Worm (Caenorhabditis elegans) whole organism, L3 larva: ENCODE data around the gene F56D6.13.
A peak's percentile ranks its signal among the peaks of the same experiment; 100 is the strongest.

Experiments
- R02D3.7 ChIP-seq: fragments of 150-350 bp; optimal IDR thresholded peaks from 2 replicates; lab custom pipeline; 2014; ENCODE audit warnings: missing biosample characterization, missing genetic modification characterization
- ZK546.5 ChIP-seq: sonication (generic microtip); optimal IDR thresholded peaks from 2 replicates; lab custom pipeline; 2017; ENCODE audit warnings: missing biosample characterization, missing genetic modification characterization
- aly-2 ChIP-seq: fragments of 150-350 bp; optimal IDR thresholded peaks from 2 replicates; lab custom pipeline; 2014; ENCODE audit warnings: missing biosample characterization, missing genetic modification characterization
- ama-1 ChIP-seq: fragments of 150-350 bp; optimal IDR thresholded peaks from 2 replicates; lab custom pipeline; 2018
- ceh-16 ChIP-seq: sonication (generic microtip); optimal IDR thresholded peaks from 2 replicates; lab custom pipeline; 2017; ENCODE audit warnings: missing biosample characterization, missing genetic modification characterization
- ceh-28 ChIP-seq: fragments of 150-350 bp; optimal IDR thresholded peaks from 2 replicates; lab custom pipeline; 2014; ENCODE audit warnings: missing biosample characterization, missing genetic modification reagents, missing genetic modification characterization
- ceh-82 ChIP-seq: fragments of 150-350 bp; optimal IDR thresholded peaks from 2 replicates; lab custom pipeline; 2014; ENCODE audit warnings: missing biosample characterization, missing genetic modification characterization
- ceh-9 ChIP-seq: sonication (generic microtip); optimal IDR thresholded peaks from 2 replicates; lab custom pipeline; 2018; ENCODE audit warnings: missing biosample characterization, missing genetic modification characterization
- daf-12 ChIP-seq: fragments of 150-350 bp; optimal IDR thresholded peaks from 2 replicates; lab custom pipeline; 2014; ENCODE audit warnings: missing biosample characterization, missing genetic modification reagents, missing genetic modification characterization
- egl-5 ChIP-seq: fragments of 150-350 bp; optimal IDR thresholded peaks from 2 replicates; lab custom pipeline; 2017; ENCODE audit warnings: missing biosample characterization, missing genetic modification reagents, missing genetic modification characterization, inconsistent platforms
- elt-1 ChIP-seq: fragments of 150-350 bp; optimal IDR thresholded peaks from 2 replicates; lab custom pipeline; 2014; ENCODE audit warnings: missing biosample characterization, missing genetic modification characterization
- elt-2 ChIP-seq: sonication (generic microtip); optimal IDR thresholded peaks from 2 replicates; lab custom pipeline; 2016; ENCODE audit warnings: missing genetic modification reagents, mild to moderate bottlenecking, missing genetic modification characterization, missing compliant biosample characterization
- elt-3 ChIP-seq, 3 experiments: fragments of 150-350 bp in 1 of 3; sonication (generic microtip) in 2 of 3; optimal IDR thresholded peaks; 2 replicates in 2 of 3; 4 replicates in 1 of 3; lab custom pipeline; 2014 to 2017; ENCODE audit warnings: missing biosample characterization in 3 of 3, missing genetic modification characterization in 3 of 3
- eor-1 ChIP-seq, 2 experiments: fragments of 150-350 bp; optimal IDR thresholded peaks; 2 replicates each; lab custom pipeline; 2014 to 2018; ENCODE audit warnings: missing biosample characterization in 2 of 2, missing genetic modification characterization in 2 of 2
- fkh-2 ChIP-seq: fragments of 150-350 bp; optimal IDR thresholded peaks from 2 replicates; lab custom pipeline; 2014; ENCODE audit warnings: missing biosample characterization, missing genetic modification reagents, missing genetic modification characterization
- fos-1 ChIP-seq: fragments of 150-350 bp; optimal IDR thresholded peaks from 2 replicates; lab custom pipeline; 2014; ENCODE audit warnings: missing biosample characterization, missing genetic modification characterization
- hmg-11 ChIP-seq: sonication (generic microtip); optimal IDR thresholded peaks from 2 replicates; lab custom pipeline; 2016; ENCODE audit warnings: missing genetic modification characterization, missing compliant biosample characterization
- jun-1 ChIP-seq: fragments of 150-350 bp; optimal IDR thresholded peaks from 2 replicates; lab custom pipeline; 2014; ENCODE audit warnings: missing biosample characterization, missing genetic modification reagents, missing genetic modification characterization
- lin-15B ChIP-seq: fragments of 150-350 bp; optimal IDR thresholded peaks from 2 replicates; lab custom pipeline; 2014; ENCODE audit warnings: missing biosample characterization, missing genetic modification characterization
- lin-39 ChIP-seq: fragments of 150-350 bp; optimal IDR thresholded peaks from 2 replicates; lab custom pipeline; 2018; ENCODE audit warnings: missing biosample characterization, missing genetic modification reagents, missing genetic modification characterization
- lsy-12 ChIP-seq: sonication (generic microtip); optimal IDR thresholded peaks from 2 replicates; lab custom pipeline; 2016; ENCODE audit warnings: mild to moderate bottlenecking, missing genetic modification characterization, missing compliant biosample characterization
- mdl-1 ChIP-seq: fragments of 150-350 bp; optimal IDR thresholded peaks from 2 replicates; lab custom pipeline; 2014; ENCODE audit warnings: missing biosample characterization, missing genetic modification characterization
- mml-1 ChIP-seq: fragments of 150-350 bp; sonication (generic microtip); optimal IDR thresholded peaks from 3 replicates; lab custom pipeline; 2014; ENCODE audit warnings: missing biosample characterization, missing genetic modification characterization
- nfya-1 ChIP-seq: sonication (generic microtip); optimal IDR thresholded peaks from 2 replicates; lab custom pipeline; 2017; ENCODE audit warnings: missing genetic modification characterization, mild to moderate bottlenecking, missing compliant biosample characterization, antibody characterized with exemption, moderate library complexity; ENCODE audit not compliant: insufficient read depth
- nhr-11 ChIP-seq: fragments of 150-350 bp; optimal IDR thresholded peaks from 2 replicates; lab custom pipeline; 2014; ENCODE audit warnings: missing biosample characterization, missing genetic modification characterization
- nhr-12 ChIP-seq: fragments of 150-350 bp; optimal IDR thresholded peaks from 2 replicates; lab custom pipeline; 2014; ENCODE audit warnings: missing biosample characterization, missing genetic modification characterization
- nhr-23 ChIP-seq: fragments of 150-350 bp; optimal IDR thresholded peaks from 2 replicates; lab custom pipeline; 2014; ENCODE audit warnings: missing biosample characterization, missing genetic modification reagents, missing genetic modification characterization
- nhr-237 ChIP-seq: fragments of 150-350 bp; optimal IDR thresholded peaks from 2 replicates; lab custom pipeline; 2014; ENCODE audit warnings: missing biosample characterization, missing genetic modification characterization
- nhr-25 ChIP-seq: sonication (generic microtip); optimal IDR thresholded peaks from 2 replicates; lab custom pipeline; 2017; ENCODE audit warnings: missing biosample characterization, missing genetic modification characterization
- nhr-28 ChIP-seq: fragments of 150-350 bp; optimal IDR thresholded peaks from 2 replicates; lab custom pipeline; 2014; ENCODE audit warnings: missing biosample characterization, missing genetic modification characterization
- nhr-43 ChIP-seq: sonication (generic microtip); optimal IDR thresholded peaks from 2 replicates; lab custom pipeline; 2016; ENCODE audit warnings: mild to moderate bottlenecking, missing genetic modification characterization, missing compliant biosample characterization; ENCODE audit not compliant: poor library complexity, severe bottlenecking
- nhr-67 ChIP-seq: fragments of 150-350 bp; optimal IDR thresholded peaks from 2 replicates; lab custom pipeline; 2014; ENCODE audit warnings: missing biosample characterization, missing genetic modification characterization
- nhr-76 ChIP-seq: fragments of 150-350 bp; sonication (generic microtip); optimal IDR thresholded peaks from 5 replicates; lab custom pipeline; 2014; ENCODE audit warnings: missing biosample characterization, missing genetic modification characterization
- nhr-77 ChIP-seq: fragments of 150-350 bp; optimal IDR thresholded peaks from 2 replicates; lab custom pipeline; 2014; ENCODE audit warnings: missing biosample characterization, missing genetic modification characterization
- pha-4 ChIP-seq: fragments of 150-350 bp; optimal IDR thresholded peaks from 2 replicates; lab custom pipeline; 2014; ENCODE audit warnings: missing biosample characterization, missing genetic modification reagents, missing genetic modification characterization
- pqm-1 ChIP-seq: fragments of 150-350 bp; optimal IDR thresholded peaks from 2 replicates; lab custom pipeline; 2017; ENCODE audit warnings: missing biosample characterization, missing genetic modification characterization, inconsistent platforms
- sea-2 ChIP-seq: fragments of 150-350 bp; sonication (generic microtip); optimal IDR thresholded peaks from 4 replicates; lab custom pipeline; 2014; ENCODE audit warnings: missing biosample characterization, missing genetic modification reagents, missing genetic modification characterization
- skn-1 ChIP-seq: fragments of 150-350 bp; optimal IDR thresholded peaks from 2 replicates; lab custom pipeline; 2014; ENCODE audit warnings: missing biosample characterization, missing genetic modification characterization
- tbx-2 ChIP-seq: sonication (generic microtip); optimal IDR thresholded peaks from 2 replicates; lab custom pipeline; 2016; ENCODE audit warnings: mild to moderate bottlenecking, missing genetic modification characterization, missing compliant biosample characterization
- unc-39 ChIP-seq: sonication (generic microtip); optimal IDR thresholded peaks from 4 replicates; lab custom pipeline; 2017; ENCODE audit warnings: missing biosample characterization, missing genetic modification characterization
- unc-62 ChIP-seq: fragments of 150-350 bp; sonication (generic microtip); optimal IDR thresholded peaks from 4 replicates; lab custom pipeline; 2014; ENCODE audit warnings: missing biosample characterization, missing genetic modification reagents, missing genetic modification characterization
- zag-1 ChIP-seq: fragments of 150-350 bp; optimal IDR thresholded peaks from 2 replicates; lab custom pipeline; 2014; ENCODE audit warnings: missing biosample characterization, missing genetic modification characterization
- ztf-11 ChIP-seq: fragments of 150-350 bp; optimal IDR thresholded peaks from 2 replicates; lab custom pipeline; 2014; ENCODE audit warnings: missing biosample characterization, missing genetic modification characterization
- ztf-4 ChIP-seq: fragments of 150-350 bp; optimal IDR thresholded peaks from 2 replicates; lab custom pipeline; 2014; ENCODE audit warnings: missing biosample characterization, missing genetic modification characterization

The F56D6.13 gene

ce11 chrIV:3869875-3870274 is 39.3 kb upstream of the F56D6.13 start:
- TF ChIP-seq nfya-1 (tag; lab: Kevin White, UChicago) (no peak), lin-15B (tag; lab: Kevin White, UChicago) (no peak), fkh-2 (tag; lab: Kevin White, UChicago) (no peak), ZK546.5 (tag; lab: Kevin White, UChicago) (no peak), nhr-67 (tag; lab: Kevin White, UChicago) (no peak), hmg-11 (tag; lab: Kevin White, UChicago) (no peak), lsy-12 (tag; lab: Kevin White, UChicago) (no peak), ceh-28 (tag; lab: Kevin White, UChicago) (no peak), sea-2 (GFP tag; lab: Kevin White, UChicago) (no peak), tbx-2 (tag; lab: Kevin White, UChicago) (no peak), nhr-11 (tag; lab: Kevin White, UChicago) (no peak), elt-3 (tag; optimal IDR thresholded peaks at IDR 0.05; lab: Kevin White, UChicago) (no peak), nhr-76 (no peak), daf-12 (tag; lab: Kevin White, UChicago) (no peak), elt-1 (tag; lab: Kevin White, UChicago) (no peak), fos-1 (no peak), lin-39 (no peak), pha-4 (tag; lab: Kevin White, UChicago) (no peak), zag-1 (tag; lab: Kevin White, UChicago) (no peak), nhr-43 (no peak)

ce11 chrIV:3873195-3873594 is 36.0 kb upstream of the F56D6.13 start:
- TF ChIP-seq nhr-25 (tag; lab: Kevin White, UChicago) (peak; percentile 9), pha-4 (tag; lab: Kevin White, UChicago) (peak; percentile 31), elt-1 (tag; lab: Kevin White, UChicago) (no peak)

- TF ChIP-seq ZK546.5 (tag; lab: Kevin White, UChicago) (no peak), ceh-9 (tag; lab: Kevin White, UChicago) (no peak), R02D3.7 (no peak), unc-39 (no peak), nhr-11 (tag; lab: Kevin White, UChicago) (no peak), ceh-28 (tag; lab: Kevin White, UChicago) (no peak), ztf-4 (tag; lab: Kevin White, UChicago) (no peak), unc-62 (no peak), elt-2 (tag; lab: Kevin White, UChicago) (no peak), nhr-67 (tag; lab: Kevin White, UChicago) (no peak), ceh-82 (tag; lab: Kevin White, UChicago) (no peak), hmg-11 (tag; lab: Kevin White, UChicago) (no peak), pqm-1 (tag; lab: Kevin White, UChicago) (no peak), nfya-1 (tag; lab: Kevin White, UChicago) (no peak), ceh-16 (no peak)
Measured at ce11 chrIV:3873706-3874105, 35.5 kb upstream of the F56D6.13 start, which contains the start of gene F37C4.5. F37C4.5 (minus strand) TSS chrIV:3873806.

ce11 chrIV:3874417-3874816 is 34.8 kb upstream of the F56D6.13 start:
- no peak for TF ChIP-seq eor-1 (tag; optimal IDR thresholded peaks at IDR 0.05; lab: Kevin White, UChicago)
- TF ChIP-seq nhr-67 (tag; lab: Kevin White, UChicago), result no peak
- TF ChIP-seq nhr-43, result no peak
- peak; percentile 19 for TF ChIP-seq hmg-11 (tag; lab: Kevin White, UChicago)
- peak; percentile 37 for TF ChIP-seq lin-15B (tag; lab: Kevin White, UChicago)
- TF ChIP-seq ceh-82 (tag; lab: Kevin White, UChicago), result peak; percentile 8
- TF ChIP-seq jun-1 (tag; lab: Kevin White, UChicago), result peak; percentile 14
- TF ChIP-seq elt-1 (tag; lab: Kevin White, UChicago), result no peak
- TF ChIP-seq tbx-2 (tag; lab: Kevin White, UChicago), result no peak
- TF ChIP-seq ztf-11 (tag; lab: Kevin White, UChicago), result no peak
- peak; percentile 44 for TF ChIP-seq pha-4 (tag; lab: Kevin White, UChicago)
- no peak for TF ChIP-seq nhr-28 (tag; lab: Kevin White, UChicago)
- TF ChIP-seq mml-1 (tag; lab: Kevin White, UChicago), result no peak
- peak; percentile 50 for TF ChIP-seq nhr-25 (tag; lab: Kevin White, UChicago)
- peak; percentile 58 for TF ChIP-seq nfya-1 (tag; lab: Kevin White, UChicago)
- no peak for TF ChIP-seq nhr-77
- no peak for TF ChIP-seq zag-1 (tag; lab: Kevin White, UChicago)
- no peak for TF ChIP-seq unc-62
- no peak for TF ChIP-seq nhr-76
- no peak for TF ChIP-seq R02D3.7
- no peak for TF ChIP-seq ZK546.5 (tag; lab: Kevin White, UChicago)
- TF ChIP-seq nhr-237 (tag; lab: Kevin White, UChicago), result no peak
- TF ChIP-seq egl-5 (tag; lab: Kevin White, UChicago), result no peak
- TF ChIP-seq sea-2 (GFP tag; lab: Kevin White, UChicago), result no peak
- TF ChIP-seq lin-39, result no peak
- TF ChIP-seq elt-3 (tag; optimal IDR thresholded peaks at IDR 0.05; lab: Kevin White, UChicago), result no peak
- TF ChIP-seq nhr-12 (tag; lab: Kevin White, UChicago), result no peak
- TF ChIP-seq nhr-23, result no peak
- TF ChIP-seq ztf-4 (tag; lab: Kevin White, UChicago), result no peak
- peak; percentile 1 for TF ChIP-seq skn-1 (tag; lab: Kevin White, UChicago)
- TF ChIP-seq aly-2 (tag; lab: Kevin White, UChicago), result no peak
- no peak for TF ChIP-seq mdl-1 (tag; lab: Kevin White, UChicago)
- no peak for TF ChIP-seq ceh-9 (tag; lab: Kevin White, UChicago)
- TF ChIP-seq ama-1, result peak; percentile 89
- no peak for TF ChIP-seq ceh-28 (tag; lab: Kevin White, UChicago)
